Worm (Caenorhabditis elegans) whole organism, mixed stage, embryonic: Measurements from ENCODE around the gene pmp-5.

Source experiments
- lin-13 ChIP-seq: fragments of 150-350 bp; optimal IDR thresholded peaks from 2 replicates; lab custom pipeline; 2014; ENCODE audit warnings: missing biosample characterization, missing genetic modification characterization
- sptf-1 ChIP-seq: sonication (generic microtip); optimal IDR thresholded peaks from 2 replicates; lab custom pipeline; 2017; ENCODE audit warnings: mild to moderate bottlenecking, missing genetic modification characterization, moderate library complexity, missing compliant biosample characterization

DNA sequence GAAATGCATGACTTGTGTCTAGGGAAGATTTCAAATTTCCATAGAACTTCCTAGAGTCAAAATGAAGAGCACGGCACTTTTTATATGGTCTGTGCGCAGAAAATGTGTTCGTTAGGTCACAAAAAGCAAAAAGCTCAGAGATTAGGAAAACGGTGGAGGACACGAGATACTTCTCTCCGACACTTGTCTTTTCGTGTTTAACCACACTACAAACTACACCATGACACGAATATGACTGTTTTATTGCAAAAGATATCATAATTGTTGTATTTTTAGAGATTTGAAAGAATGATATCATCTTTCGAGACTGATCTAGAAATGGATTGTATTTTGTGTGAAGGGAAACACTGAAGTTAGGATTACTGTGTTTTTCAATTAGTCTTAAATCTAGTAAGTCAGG, 33.4 kb upstream of the pmp-5 start:
- TF ChIP-seq lin-13 (tag; lab: Kevin White, UChicago) (no peak), sptf-1 (tag; lab: Kevin White, UChicago) (no peak)
